Fruit fly (Drosophila melanogaster): ENCODE data around the gene CG3557.

CG3557 gene

dm6 chr2L:2420490-2420889, 34.9 kb upstream of the CG3557 start, which contains the start of gene CG9886 (continued):
- peak; percentile 22 for TF ChIP-seq CG7987 (GFP tag; optimal IDR thresholded peaks at IDR 0.05)
- no peak for TF ChIP-seq CG33213 (GFP tag; optimal IDR thresholded peaks at IDR 0.05)
- TF ChIP-seq ATbp (GFP tag; optimal IDR thresholded peaks at IDR 0.05) = peak; percentile 55
- no peak for TF ChIP-seq cas (GFP tag; IDR thresholded peaks at IDR 0.05)
- peak; percentile 52 for TF ChIP-seq CG3281 (GFP tag; optimal IDR thresholded peaks at IDR 0.05)
- no peak for TF ChIP-seq D (optimal IDR thresholded peaks at IDR 0.05)
- TF ChIP-seq D (GFP tag; optimal IDR thresholded peaks at IDR 0.05) = peak; percentile 14
- TF ChIP-seq Optix (GFP tag; IDR thresholded peaks at IDR 0.05) = no peak
- peak; percentile 45 for TF ChIP-seq run (tag; optimal IDR thresholded peaks at IDR 0.05)
- peak; percentile 62 for TF ChIP-seq CG1602 (GFP tag; optimal IDR thresholded peaks at IDR 0.05)
- TF ChIP-seq nom (GFP tag; optimal IDR thresholded peaks at IDR 0.05) = no peak
- TF ChIP-seq pum (GFP tag; optimal IDR thresholded peaks at IDR 0.05) = peak; percentile 11
- no peak for TF ChIP-seq CG31365 (tag; optimal IDR thresholded peaks at IDR 0.05)
- TF ChIP-seq MTF-1 (GFP tag; optimal IDR thresholded peaks at IDR 0.05; ENCODE audit: borderline replicate concordance) = no peak
- TF ChIP-seq Ptx1 (GFP tag; IDR thresholded peaks at IDR 0.05) = peak; percentile 56
- 0 out of 2 replicates have a peak, but pooled peaks have one; percentile 27 for TF ChIP-seq stc (GFP tag; IDR thresholded peaks at IDR 0.05)
- peak; percentile 58 for TF ChIP-seq caup (GFP tag; optimal IDR thresholded peaks at IDR 0.05; ENCODE audit: severe bottlenecking)
- peak; percentile 50 for TF ChIP-seq CG10366 (GFP tag; IDR thresholded peaks at IDR 0.05)
- TF ChIP-seq cwo (GFP tag; optimal IDR thresholded peaks at IDR 0.05) = peak; percentile 0
- TF ChIP-seq CG10274 (GFP tag; optimal IDR thresholded peaks at IDR 0.05) = no peak
- no peak for TF ChIP-seq Poxn (GFP tag; IDR thresholded peaks at IDR 0.05)
- peak; percentile 61 for TF ChIP-seq Rfx (GFP tag; IDR thresholded peaks at IDR 0.05)
- TF ChIP-seq dmrt11E (tag; optimal IDR thresholded peaks at IDR 0.05) = peak; percentile 80
- TF ChIP-seq pzg (GFP tag; optimal IDR thresholded peaks at IDR 0.05) = peak; percentile 42
- no peak for TF ChIP-seq pfk (GFP tag; optimal IDR thresholded peaks at IDR 0.05)
- no peak for TF ChIP-seq CG30431 (GFP tag; optimal IDR thresholded peaks at IDR 0.05)
- peak; percentile 79 for TF ChIP-seq CG8388 (GFP tag; optimal IDR thresholded peaks at IDR 0.05)
- no peak for TF ChIP-seq otp (GFP tag; IDR thresholded peaks at IDR 0.05)
- TF ChIP-seq knrl (GFP tag; IDR thresholded peaks at IDR 0.05; ENCODE audit: partially characterized antibody) = peak; percentile 26; the same call in 1 of the 3 replicates
- TF ChIP-seq Hr51 (GFP tag; optimal IDR thresholded peaks at IDR 0.05) = peak; percentile 3 to 78
- TF ChIP-seq CG6654 (GFP tag; optimal IDR thresholded peaks at IDR 0.05) = no peak
- peak; percentile 35 for TF ChIP-seq CG3065 (GFP tag; optimal IDR thresholded peaks at IDR 0.05)
- no peak for TF ChIP-seq HLH54F (GFP tag; optimal IDR thresholded peaks at IDR 0.05)
- no peak for TF ChIP-seq mld (GFP tag; IDR thresholded peaks at IDR 0.05; ENCODE audit: partially characterized antibody)
- no peak for TF ChIP-seq Hey (tag; optimal IDR thresholded peaks at IDR 0.05)
- peak; percentile 8 for TF ChIP-seq D19B (GFP tag; optimal IDR thresholded peaks at IDR 0.05)
- peak; percentile 23 for TF ChIP-seq Ets97D (GFP tag; optimal IDR thresholded peaks at IDR 0.05)
- TF ChIP-seq CG4707 (GFP tag; optimal IDR thresholded peaks at IDR 0.05) = no peak
- TF ChIP-seq CG1792 (GFP tag; optimal IDR thresholded peaks at IDR 0.05) = no peak
- TF ChIP-seq CG5180 (GFP tag; optimal IDR thresholded peaks at IDR 0.05) = no peak
- TF ChIP-seq lola (GFP tag; optimal IDR thresholded peaks at IDR 0.05) = no peak
- no peak for TF ChIP-seq CG10431 (GFP tag; optimal IDR thresholded peaks at IDR 0.05)
- TF ChIP-seq Meics (GFP tag; optimal IDR thresholded peaks at IDR 0.05) = peak; percentile 68
- TF ChIP-seq CG12219 (GFP tag; optimal IDR thresholded peaks at IDR 0.05) = peak; percentile 15
- no peak for TF ChIP-seq slou (GFP tag; optimal IDR thresholded peaks at IDR 0.05)
- no peak for TF ChIP-seq emc (GFP tag; optimal IDR thresholded peaks at IDR 0.05)
- no peak for TF ChIP-seq CG16813 (GFP tag; IDR thresholded peaks at IDR 0.05; ENCODE audit: partially characterized antibody)
- no peak for TF ChIP-seq CG17568 (GFP tag; optimal IDR thresholded peaks at IDR 0.05)
- TF ChIP-seq CG6813 (GFP tag; optimal IDR thresholded peaks at IDR 0.05) = peak; percentile 15
- TF ChIP-seq Dip2 (GFP tag; IDR thresholded peaks at IDR 0.05) = no peak

All from whole organism, embryonic.